Fruit fly (Drosophila melanogaster) whole organism, prepupa: ENCODE results near the gene Abl.

Experiments
- Blimp-1 ChIP-seq: fragments of 200-800 bp; sonication (Bioruptor generic); optimal IDR thresholded peaks from 3 replicates; lab custom pipeline; 2017; ENCODE audit warnings: missing biosample characterization, missing genetic modification characterization, mild to moderate bottlenecking, moderate library complexity, missing genetic modification reagents
- CG10631 ChIP-seq: fragments of 200-800 bp; sonication (Bioruptor generic); optimal IDR thresholded peaks from 2 replicates; lab custom pipeline; 2016; ENCODE audit warnings: missing biosample characterization, missing genetic modification characterization
- CG10669 ChIP-seq: fragments of 200-800 bp; sonication (Bioruptor generic); optimal IDR thresholded peaks from 3 replicates; lab custom pipeline; 2018; ENCODE audit warnings: missing biosample characterization, mild to moderate bottlenecking, missing genetic modification characterization, moderate library complexity
- CG11762 ChIP-seq: fragments of 200-800 bp; sonication (Bioruptor generic); optimal IDR thresholded peaks from 3 replicates; lab custom pipeline; 2016; ENCODE audit warnings: missing biosample characterization, missing genetic modification characterization; ENCODE audit not compliant: insufficient read depth
- CG15336 ChIP-seq: fragments of 200-800 bp; sonication (Bioruptor generic); IDR thresholded peaks from 2 replicates; pipeline ENCODE4 v1.3.6; 2022; ENCODE audit warnings: missing biosample characterization, missing genetic modification characterization
- CG16779 ChIP-seq: fragments of 200-800 bp; sonication (Bioruptor generic); optimal IDR thresholded peaks from 3 replicates; lab custom pipeline; 2017; ENCODE audit warnings: missing biosample characterization, mild to moderate bottlenecking, missing genetic modification characterization
- CG3032 ChIP-seq: fragments of 200-800 bp; optimal IDR thresholded peaks from 2 replicates; lab custom pipeline; 2019; ENCODE audit warnings: missing biosample characterization, mild to moderate bottlenecking, missing genetic modification characterization, moderate library complexity
- CG31627 ChIP-seq: fragments of 200-800 bp; sonication (Bioruptor generic); optimal IDR thresholded peaks from 3 replicates; lab custom pipeline; 2016; ENCODE audit warnings: missing biosample characterization, missing genetic modification characterization
- CG34406 ChIP-seq: fragments of 200-800 bp; sonication (Bioruptor generic); optimal IDR thresholded peaks from 3 replicates; lab custom pipeline; 2016; ENCODE audit warnings: missing biosample characterization, missing genetic modification characterization
- CG3919 ChIP-seq: fragments of 200-800 bp; sonication (Bioruptor generic); optimal IDR thresholded peaks from 3 replicates; lab custom pipeline; 2016; ENCODE audit warnings: missing biosample characterization, missing genetic modification characterization
- CG6163 ChIP-seq: fragments of 200-800 bp; sonication (Bioruptor generic); IDR thresholded peaks from 3 replicates; pipeline ENCODE4 v1.3.6; 2022; ENCODE audit warnings: missing biosample characterization, missing genetic modification characterization
- CG6276 ChIP-seq: fragments of 200-800 bp; sonication (Bioruptor generic); optimal IDR thresholded peaks from 2 replicates; lab custom pipeline; 2017; ENCODE audit warnings: missing biosample characterization, mild to moderate bottlenecking, missing genetic modification characterization
- CG6808 ChIP-seq: fragments of 200-800 bp; sonication (Bioruptor generic); optimal IDR thresholded peaks from 3 replicates; lab custom pipeline; 2017; ENCODE audit warnings: missing biosample characterization, missing genetic modification characterization, mild to moderate bottlenecking, moderate library complexity, missing genetic modification reagents
- CG7368 ChIP-seq: fragments of 200-800 bp; sonication (Bioruptor generic); optimal IDR thresholded peaks from 3 replicates; lab custom pipeline; 2016; ENCODE audit warnings: missing biosample characterization, missing genetic modification characterization
- CG8319 ChIP-seq: fragments of 200-800 bp; sonication (Bioruptor generic); optimal IDR thresholded peaks from 3 replicates; lab custom pipeline; 2016; ENCODE audit warnings: missing biosample characterization, missing genetic modification characterization
- CG8632 ChIP-seq: fragments of 200-800 bp; sonication (Bioruptor generic); optimal IDR thresholded peaks from 3 replicates; lab custom pipeline; 2016; ENCODE audit warnings: missing biosample characterization, missing genetic modification characterization
- Eip78C ChIP-seq: fragments of 200-800 bp; sonication (Bioruptor generic); peaks from one replicate; lab custom pipeline; 2016; ENCODE audit warnings: missing biosample characterization, missing genetic modification characterization
- Eip93F ChIP-seq: fragments of 200-800 bp; sonication (Bioruptor generic); optimal IDR thresholded peaks from 2 replicates; lab custom pipeline; 2016; ENCODE audit warnings: missing biosample characterization, mild to moderate bottlenecking, missing genetic modification characterization
- Ets21C ChIP-seq: fragments of 200-800 bp; sonication (Bioruptor generic); optimal IDR thresholded peaks from 3 replicates; lab custom pipeline; 2016; ENCODE audit warnings: missing biosample characterization, missing genetic modification characterization
- Ets96B ChIP-seq: fragments of 200-800 bp; optimal IDR thresholded peaks from 2 replicates; lab custom pipeline; 2019; ENCODE audit warnings: missing biosample characterization, mild to moderate bottlenecking, missing genetic modification characterization, moderate library complexity
- Gug ChIP-seq: fragments of 200-800 bp; sonication (Bioruptor generic); IDR thresholded peaks from 2 replicates; pipeline ENCODE4 v1.3.6; 2022; ENCODE audit warnings: missing biosample characterization, missing genetic modification characterization
- Hr38 ChIP-seq: sonication (Bioruptor generic); optimal IDR thresholded peaks from 2 replicates; lab custom pipeline; 2016; ENCODE audit warnings: missing biosample characterization, missing genetic modification characterization
- Hr39 ChIP-seq: fragments of 200-800 bp; sonication (Bioruptor generic); optimal IDR thresholded peaks from 2 replicates; lab custom pipeline; 2016; ENCODE audit warnings: missing biosample characterization, missing genetic modification characterization
- Hr4 ChIP-seq: fragments of 200-800 bp; sonication (Bioruptor generic); optimal IDR thresholded peaks from 3 replicates; lab custom pipeline; 2016; ENCODE audit warnings: missing biosample characterization, missing genetic modification characterization
- Lpt ChIP-seq: fragments of 200-800 bp; sonication (Bioruptor generic); optimal IDR thresholded peaks from 3 replicates; lab custom pipeline; 2016; ENCODE audit warnings: missing biosample characterization, missing genetic modification characterization
- Met ChIP-seq: fragments of 200-800 bp; sonication (Bioruptor generic); optimal IDR thresholded peaks from 3 replicates; lab custom pipeline; 2016; ENCODE audit warnings: missing biosample characterization, missing genetic modification characterization
- OdsH ChIP-seq: fragments of 200-800 bp; sonication (Bioruptor generic); optimal IDR thresholded peaks from 3 replicates; lab custom pipeline; 2016; ENCODE audit warnings: missing biosample characterization, missing genetic modification characterization
- Smox ChIP-seq: fragments of 200-800 bp; sonication (Bioruptor generic); optimal IDR thresholded peaks from 3 replicates; lab custom pipeline; 2016; ENCODE audit warnings: missing biosample characterization, missing genetic modification characterization
- Sox102F ChIP-seq: fragments of 200-800 bp; sonication (Bioruptor generic); optimal IDR thresholded peaks from 2 replicates; lab custom pipeline; 2016; ENCODE audit warnings: missing biosample characterization, mild to moderate bottlenecking, missing genetic modification characterization
- Sox14 ChIP-seq: fragments of 200-800 bp; sonication (Bioruptor generic); optimal IDR thresholded peaks from 3 replicates; lab custom pipeline; 2016; ENCODE audit warnings: missing biosample characterization, missing genetic modification characterization
- acj6 ChIP-seq: fragments of 200-800 bp; sonication (Bioruptor generic); optimal IDR thresholded peaks from 3 replicates; lab custom pipeline; 2016; ENCODE audit warnings: missing biosample characterization, missing genetic modification characterization
- cyc ChIP-seq: fragments of 200-800 bp; sonication (Bioruptor generic); optimal IDR thresholded peaks from 3 replicates; lab custom pipeline; 2016; ENCODE audit warnings: missing biosample characterization, missing genetic modification characterization
- dac ChIP-seq: fragments of 200-800 bp; sonication (Bioruptor generic); optimal IDR thresholded peaks from 2 replicates; lab custom pipeline; 2017; ENCODE audit warnings: missing biosample characterization, mild to moderate bottlenecking, missing genetic modification characterization
- eg ChIP-seq: fragments of 200-800 bp; sonication (Bioruptor generic); IDR thresholded peaks from 3 replicates; pipeline ENCODE4 v1.3.6; 2022; ENCODE audit warnings: missing biosample characterization, missing genetic modification characterization
- esn ChIP-seq: fragments of 200-800 bp; sonication (Bioruptor generic); optimal IDR thresholded peaks from 2 replicates; lab custom pipeline; 2016; ENCODE audit warnings: missing biosample characterization, mild to moderate bottlenecking, missing genetic modification characterization, moderate library complexity
- fd59A ChIP-seq: fragments of 200-800 bp; sonication (Bioruptor generic); optimal IDR thresholded peaks from 2 replicates; lab custom pipeline; 2017; ENCODE audit warnings: missing biosample characterization, mild to moderate bottlenecking, missing genetic modification characterization, missing genetic modification reagents
- fd85E ChIP-seq: fragments of 200-800 bp; sonication (Bioruptor generic); optimal IDR thresholded peaks from 3 replicates; lab custom pipeline; 2016; ENCODE audit warnings: missing biosample characterization, missing genetic modification characterization
- fkh ChIP-seq: fragments of 200-800 bp; sonication (Bioruptor generic); optimal IDR thresholded peaks from 3 replicates; lab custom pipeline; 2017; ENCODE audit warnings: missing biosample characterization, mild to moderate bottlenecking, missing genetic modification characterization, moderate library complexity
- lz ChIP-seq: fragments of 200-800 bp; sonication (Bioruptor generic); optimal IDR thresholded peaks from 3 replicates; lab custom pipeline; 2016; ENCODE audit warnings: missing biosample characterization, missing genetic modification characterization
- net ChIP-seq: fragments of 200-800 bp; sonication (Bioruptor generic); optimal IDR thresholded peaks from 3 replicates; lab custom pipeline; 2016; ENCODE audit warnings: missing biosample characterization, missing genetic modification characterization
- pdm3 ChIP-seq: fragments of 200-800 bp; sonication (Bioruptor generic); optimal IDR thresholded peaks from 3 replicates; lab custom pipeline; 2016; ENCODE audit warnings: missing biosample characterization, missing genetic modification characterization
- salr ChIP-seq, 2 experiments: fragments of 200-800 bp; sonication (Bioruptor generic); optimal IDR thresholded peaks; 3 replicates each; lab custom pipeline; 2016 to 2018; ENCODE audit warnings: missing biosample characterization in 2 of 2, missing genetic modification characterization in 2 of 2, mild to moderate bottlenecking in 1 of 2
- spab ChIP-seq: fragments of 200-800 bp; sonication (Bioruptor generic); optimal IDR thresholded peaks from 2 replicates; lab custom pipeline; 2017; ENCODE audit warnings: missing biosample characterization, mild to moderate bottlenecking, missing genetic modification characterization, missing genetic modification reagents
- ss ChIP-seq, 2 experiments: fragments of 200-800 bp; sonication (Bioruptor generic); optimal IDR thresholded peaks; 2 replicates in 1 of 2; 3 replicates in 1 of 2; lab custom pipeline; 2017 to 2018; ENCODE audit warnings: mild to moderate bottlenecking in 2 of 2, missing biosample characterization in 2 of 2, missing genetic modification characterization in 2 of 2, moderate library complexity in 1 of 2
- svp ChIP-seq: fragments of 200-800 bp; sonication (Bioruptor generic); peaks from one replicate; lab custom pipeline; 2016; ENCODE audit warnings: missing biosample characterization, missing genetic modification characterization
- topi ChIP-seq: fragments of 200-800 bp; sonication (Bioruptor generic); optimal IDR thresholded peaks from 3 replicates; lab custom pipeline; 2016; ENCODE audit warnings: missing biosample characterization, missing genetic modification characterization

Gene Abl

DNA sequence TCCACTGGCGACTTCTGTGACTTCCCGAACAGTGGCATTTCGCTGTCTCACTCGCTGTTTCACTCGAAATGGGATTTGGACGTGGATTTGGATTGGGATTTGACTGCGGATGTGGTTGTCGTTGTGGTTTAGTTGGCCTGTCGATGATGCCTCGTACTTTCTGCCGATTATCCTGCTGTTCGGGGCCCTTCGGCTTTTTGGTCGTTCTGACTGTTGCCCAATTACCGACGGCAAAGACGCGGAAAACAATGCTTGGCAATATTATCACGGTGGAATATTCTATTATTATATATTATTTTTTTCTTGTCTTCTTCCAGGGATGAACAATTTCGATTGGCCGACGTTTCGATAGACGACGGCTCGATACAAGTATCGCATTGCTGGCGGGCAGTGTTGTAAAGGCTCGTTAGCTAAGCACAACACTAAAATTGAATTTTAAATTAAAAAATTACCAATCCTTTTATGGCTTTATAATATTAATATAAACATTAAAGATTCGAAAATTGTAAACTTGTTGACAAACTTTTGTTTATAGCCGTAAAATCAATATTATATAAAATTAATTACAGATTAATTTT, 32.5 kb downstream of the Abl start, which contains the start of gene Mo25 (continued):
- TF ChIP-seq Blimp-1 (GFP tag; lab: Kevin White, UChicago) (no peak), CG10669 (GFP tag; lab: Kevin White, UChicago) (no peak), Sox14 (peak; percentile 36), CG8632 (GFP tag; lab: Kevin White, UChicago) (no peak), cyc (peak; percentile 13)

DNA sequence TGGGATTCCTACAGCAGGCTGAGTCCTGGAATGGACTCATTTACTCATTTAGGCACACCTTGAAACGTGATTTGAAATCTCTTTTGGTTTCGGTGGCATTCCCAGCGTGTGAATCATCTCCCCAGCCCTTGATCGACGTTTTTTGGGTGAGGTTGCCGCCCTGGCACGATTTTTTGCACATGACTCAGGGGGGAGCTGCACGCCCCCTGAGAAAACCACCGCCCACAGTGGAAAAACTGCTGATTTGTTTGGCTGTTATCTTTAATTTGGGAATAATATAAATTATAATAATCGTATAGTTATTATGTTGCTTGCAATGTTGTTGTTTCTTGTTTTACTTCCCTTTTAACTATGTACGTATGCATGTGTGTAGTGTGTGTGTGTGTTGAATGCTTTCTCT, 34.7 kb downstream of the Abl start:
- TF ChIP-seq Hr4 (GFP tag; lab: Kevin White, UChicago) (peak; percentile 23), Met (peak; percentile 1), CG3919 (no peak), esn (GFP tag; lab: Kevin White, UChicago) (peak; percentile 26), topi (GFP tag; lab: Kevin White, UChicago) (no peak), CG8632 (GFP tag; lab: Kevin White, UChicago) (no peak), CG31627 (GFP tag; lab: Kevin White, UChicago) (peak; percentile 14), Eip78C (GFP tag; lab: Kevin White, UChicago) (peak; percentile 53), Sox102F (GFP tag; lab: Kevin White, UChicago) (peak; percentile 21), Ets96B (no peak), CG15336 (GFP tag; lab: Robert Waterston, UW) (peak; percentile 14; the same call in 1 of the 2 replicates), Eip93F (GFP tag; lab: Kevin White, UChicago) (peak; percentile 3), svp (peak; percentile 79), acj6 (GFP tag; lab: Kevin White, UChicago) (peak; percentile 2), eg (GFP tag; lab: Robert Waterston, UW) (no peak), Sox14 (peak; percentile 34)

DNA sequence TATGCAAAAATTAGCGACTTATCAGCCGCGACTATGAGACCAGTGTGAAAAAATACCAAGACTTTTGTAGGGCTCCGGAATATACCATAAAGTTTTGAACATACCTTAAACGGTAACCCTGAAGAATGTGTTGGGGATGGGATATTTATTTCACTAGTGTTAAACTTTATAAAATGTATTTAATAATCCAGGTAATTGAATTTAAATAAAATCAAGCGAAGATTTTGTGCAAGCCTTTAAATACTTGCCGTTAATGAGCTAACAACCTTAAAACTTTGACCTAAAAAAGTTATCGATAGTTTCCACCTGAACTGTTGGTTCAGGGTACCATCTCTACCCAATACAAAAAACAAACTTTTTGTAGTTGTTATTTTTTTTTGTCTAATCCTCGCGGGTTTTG, 35.5 kb downstream of the Abl start, which contains the start of gene CG4101:
TSS of gene CG4101 (plus strand) at position 335 of the 400 bp plus-strand sequence.
- TF ChIP-seq ss (GFP tag; optimal IDR thresholded peaks at IDR 0.05; lab: Kevin White, UChicago) (peak; percentile 54 to 74), salr (GFP tag; optimal IDR thresholded peaks at IDR 0.05; lab: Kevin White, UChicago) (peak; percentile 19 to 63), topi (GFP tag; lab: Kevin White, UChicago) (peak; percentile 74), acj6 (GFP tag; lab: Kevin White, UChicago) (peak; percentile 80), OdsH (GFP tag; lab: Kevin White, UChicago) (peak; percentile 84), Eip93F (GFP tag; lab: Kevin White, UChicago) (peak; percentile 64), fkh (GFP tag; lab: Kevin White, UChicago) (peak; percentile 42), fd59A (GFP tag; lab: Kevin White, UChicago) (peak; percentile 42), CG6276 (GFP tag; lab: Kevin White, UChicago) (no peak), CG6808 (peak; percentile 56), Lpt (GFP tag; lab: Kevin White, UChicago) (peak; percentile 31), CG15336 (GFP tag; lab: Robert Waterston, UW) (peak; percentile 65), pdm3 (GFP tag; lab: Kevin White, UChicago) (peak; percentile 86), Sox102F (GFP tag; lab: Kevin White, UChicago) (peak; percentile 81), Ets96B (peak; percentile 71), CG6163 (GFP tag; lab: Robert Waterston, UW) (peak; percentile 73), CG8632 (GFP tag; lab: Kevin White, UChicago) (peak; percentile 67), esn (GFP tag; lab: Kevin White, UChicago) (peak; percentile 90), svp (peak; percentile 93), cyc (peak; percentile 81), Ets21C (GFP tag; lab: Kevin White, UChicago) (peak; percentile 78), CG16779 (tag; lab: Kevin White, UChicago) (no peak), CG3919 (peak; percentile 79), Gug (GFP tag; lab: Robert Waterston, UW) (peak; percentile 74), CG8319 (GFP tag; lab: Kevin White, UChicago) (peak; percentile 53), CG7368 (GFP tag; lab: Kevin White, UChicago) (peak; percentile 53), Hr39 (peak; percentile 87), spab (GFP tag; lab: Kevin White, UChicago) (peak; percentile 46), fd85E (GFP tag; lab: Kevin White, UChicago) (peak; percentile 10), dac (GFP tag; lab: Kevin White, UChicago) (peak; percentile 55), lz (GFP tag; lab: Kevin White, UChicago) (peak; percentile 85), Smox (GFP tag; lab: Kevin White, UChicago) (peak; percentile 85), CG34406 (GFP tag; lab: Kevin White, UChicago) (peak; percentile 80), Hr38 (GFP tag; lab: Kevin White, UChicago) (no peak), net (GFP tag; lab: Kevin White, UChicago) (peak; percentile 62), CG3032 (tag; lab: Kevin White, UChicago) (peak; percentile 80), CG10631 (peak; percentile 85), CG11762 (GFP tag; lab: Kevin White, UChicago) (peak; percentile 66)
